Worm (Caenorhabditis elegans) whole organism, L4 larva: ENCODE measurements around the gene srx-41.
"Not testable (repeated sequence)": the region's sequence is repeated elsewhere in the genome, so short reads cannot be mapped to it uniquely, and the experiment has no call there.

ENCODE experiments used
- F44E2.7 ChIP-seq: fragments of 200-800 bp; sonication (Bioruptor generic); IDR thresholded peaks from 2 replicates; pipeline ENCODE4 v2.1.2; 2022; ENCODE audit warnings: missing genetic modification characterization, missing compliant biosample characterization
- T20F7.1 ChIP-seq: fragments of 200-800 bp; sonication (Bioruptor generic); optimal IDR thresholded peaks from 2 replicates; lab custom pipeline; 2018; ENCODE audit warnings: mild to moderate bottlenecking, missing genetic modification characterization, missing compliant biosample characterization
- Y5F2A.4 ChIP-seq: fragments of 200-800 bp; sonication (Bioruptor generic); optimal IDR thresholded peaks from 2 replicates; lab custom pipeline; 2018; ENCODE audit warnings: mild to moderate bottlenecking, missing genetic modification characterization, missing compliant biosample characterization
- aha-1 ChIP-seq: fragments of 150-350 bp; peaks from one replicate; lab custom pipeline; 2014; ENCODE audit warnings: missing biosample characterization, missing genetic modification characterization
- aly-2 ChIP-seq: sonication (generic microtip); optimal IDR thresholded peaks from 2 replicates; lab custom pipeline; 2018; ENCODE audit warnings: missing biosample characterization, missing genetic modification characterization
- ama-1 ChIP-seq: fragments of 150-350 bp; optimal IDR thresholded peaks from 2 replicates; lab custom pipeline; 2014; ENCODE audit warnings: inconsistent platforms, mixed read lengths
- arid-1 ChIP-seq: fragments of 200-800 bp; sonication (Bioruptor generic); conservative IDR thresholded peaks from 2 replicates; pipeline ENCODE4 v1.3.6; 2022; ENCODE audit warnings: missing genetic modification reagents, missing genetic modification characterization, missing compliant biosample characterization
- attf-4 ChIP-seq: sonication (generic microtip); optimal IDR thresholded peaks from 3 replicates; lab custom pipeline; 2017; ENCODE audit warnings: missing biosample characterization, missing genetic modification characterization
- ceh-20 ChIP-seq: fragments of 200-800 bp; sonication (Bioruptor generic); IDR thresholded peaks from 2 replicates; pipeline ENCODE4 v1.3.6; 2022; ENCODE audit warnings: missing genetic modification reagents, missing genetic modification characterization, missing compliant biosample characterization
- ceh-82 ChIP-seq: sonication (generic microtip); optimal IDR thresholded peaks from 2 replicates; lab custom pipeline; 2017; ENCODE audit warnings: missing biosample characterization, missing genetic modification characterization
- cey-2 ChIP-seq: sonication (generic microtip); optimal IDR thresholded peaks from 3 replicates; lab custom pipeline; 2017; ENCODE audit warnings: missing genetic modification characterization, mild to moderate bottlenecking, missing compliant biosample characterization, antibody characterized with exemption, borderline replicate concordance; ENCODE audit not compliant: insufficient read depth
- daf-12 ChIP-seq: fragments of 150-350 bp; optimal IDR thresholded peaks from 2 replicates; lab custom pipeline; 2014; ENCODE audit warnings: missing biosample characterization, missing genetic modification reagents, missing genetic modification characterization
- dmd-6 ChIP-seq: fragments of 200-800 bp; sonication (Bioruptor generic); IDR thresholded peaks from 2 replicates; pipeline ENCODE4 v1.3.6; 2022; ENCODE audit warnings: missing genetic modification reagents, missing genetic modification characterization, missing compliant biosample characterization
- dve-1 ChIP-seq: sonication (generic microtip); optimal IDR thresholded peaks from 2 replicates; lab custom pipeline; 2017; ENCODE audit warnings: antibody characterized with exemption, mild to moderate bottlenecking, missing genetic modification characterization, missing compliant biosample characterization; ENCODE audit not compliant: insufficient read depth
- fkh-10 ChIP-seq: fragments of 150-350 bp; optimal IDR thresholded peaks from 2 replicates; lab custom pipeline; 2014; ENCODE audit warnings: missing biosample characterization, missing genetic modification reagents, missing genetic modification characterization
- hmg-1.1 ChIP-seq: fragments of 200-800 bp; sonication (Bioruptor generic); IDR thresholded peaks from 2 replicates; pipeline ENCODE4 v1.3.6; 2022; ENCODE audit warnings: missing genetic modification reagents, missing genetic modification characterization, missing compliant biosample characterization
- jun-1 ChIP-seq: fragments of 150-350 bp; optimal IDR thresholded peaks from 2 replicates; lab custom pipeline; 2014; ENCODE audit warnings: missing biosample characterization, missing genetic modification reagents, missing genetic modification characterization
- lin-13 ChIP-seq: fragments of 150-350 bp; optimal IDR thresholded peaks from 2 replicates; lab custom pipeline; 2014; ENCODE audit warnings: missing biosample characterization, missing genetic modification reagents, missing genetic modification characterization
- lin-15B ChIP-seq: fragments of 150-350 bp; sonication (generic microtip); optimal IDR thresholded peaks from 3 replicates; lab custom pipeline; 2014; ENCODE audit warnings: missing biosample characterization, missing genetic modification characterization
- lin-39 ChIP-seq: fragments of 150-350 bp; optimal IDR thresholded peaks from 2 replicates; lab custom pipeline; 2014; ENCODE audit warnings: missing biosample characterization, missing genetic modification reagents, missing genetic modification characterization
- lir-3 ChIP-seq: sonication (generic microtip); optimal IDR thresholded peaks from 2 replicates; lab custom pipeline; 2016; ENCODE audit warnings: mild to moderate bottlenecking, missing genetic modification characterization, missing compliant biosample characterization
- mdl-1 ChIP-seq, 2 experiments: fragments of 150-350 bp in 1 of 2; sonication (generic microtip) in 1 of 2; optimal IDR thresholded peaks; 2 replicates each; lab custom pipeline; 2014 to 2017; ENCODE audit warnings: missing biosample characterization in 2 of 2, missing genetic modification characterization in 2 of 2
- mep-1 ChIP-seq: fragments of 150-350 bp; sonication (generic microtip); optimal IDR thresholded peaks from 3 replicates; lab custom pipeline; 2014; ENCODE audit warnings: missing biosample characterization, missing genetic modification characterization
- mxl-2 ChIP-seq: fragments of 200-800 bp; sonication (Bioruptor generic); conservative IDR thresholded peaks from 2 replicates; pipeline ENCODE4 v1.3.6; 2022; ENCODE audit warnings: missing genetic modification reagents, missing genetic modification characterization, missing compliant biosample characterization
- mxl-3 ChIP-seq: fragments of 200-800 bp; sonication (Bioruptor generic); optimal IDR thresholded peaks from 2 replicates; lab custom pipeline; 2018; ENCODE audit warnings: mild to moderate bottlenecking, missing genetic modification characterization, missing compliant biosample characterization
- nhr-10 ChIP-seq: fragments of 150-350 bp; optimal IDR thresholded peaks from 2 replicates; lab custom pipeline; 2014; ENCODE audit warnings: missing biosample characterization, missing genetic modification characterization
- nhr-28 ChIP-seq: fragments of 150-350 bp; optimal IDR thresholded peaks from 2 replicates; lab custom pipeline; 2014; ENCODE audit warnings: missing biosample characterization, missing genetic modification characterization
- nhr-41 ChIP-seq: fragments of 200-800 bp; sonication (Bioruptor generic); IDR thresholded peaks from 2 replicates; pipeline ENCODE4 v1.3.6; 2022; ENCODE audit warnings: missing genetic modification reagents, missing genetic modification characterization, missing compliant biosample characterization
- nhr-76 ChIP-seq: fragments of 150-350 bp; optimal IDR thresholded peaks from 2 replicates; lab custom pipeline; 2014; ENCODE audit warnings: missing biosample characterization, missing genetic modification characterization
- nhr-77 ChIP-seq: fragments of 150-350 bp; optimal IDR thresholded peaks from 2 replicates; lab custom pipeline; 2014; ENCODE audit warnings: missing biosample characterization, missing genetic modification characterization
- rbr-2 ChIP-seq: sonication (generic microtip); optimal IDR thresholded peaks from 2 replicates; lab custom pipeline; 2016; ENCODE audit warnings: missing genotype, missing genetic modification characterization, missing compliant biosample characterization
- set-16 ChIP-seq: fragments of 200-800 bp; sonication (Bioruptor generic); IDR thresholded peaks from 2 replicates; pipeline ENCODE4 v1.3.6; 2022; ENCODE audit warnings: missing genetic modification reagents, missing genetic modification characterization, missing compliant biosample characterization
- spr-1 ChIP-seq: sonication (generic microtip); optimal IDR thresholded peaks from 2 replicates; lab custom pipeline; 2016; ENCODE audit warnings: mild to moderate bottlenecking, missing genetic modification characterization, missing compliant biosample characterization
- spr-3 ChIP-seq: fragments of 200-800 bp; sonication (Bioruptor generic); optimal IDR thresholded peaks from 2 replicates; lab custom pipeline; 2018; ENCODE audit warnings: mild to moderate bottlenecking, missing genetic modification characterization, missing compliant biosample characterization
- zag-1 ChIP-seq: fragments of 150-350 bp; optimal IDR thresholded peaks from 2 replicates; lab custom pipeline; 2014; ENCODE audit warnings: missing biosample characterization, missing genetic modification characterization
- ztf-7 ChIP-seq: fragments of 150-350 bp; optimal IDR thresholded peaks from 2 replicates; lab custom pipeline; 2014; ENCODE audit warnings: missing biosample characterization, missing genetic modification characterization

srx-41 gene

DNA sequence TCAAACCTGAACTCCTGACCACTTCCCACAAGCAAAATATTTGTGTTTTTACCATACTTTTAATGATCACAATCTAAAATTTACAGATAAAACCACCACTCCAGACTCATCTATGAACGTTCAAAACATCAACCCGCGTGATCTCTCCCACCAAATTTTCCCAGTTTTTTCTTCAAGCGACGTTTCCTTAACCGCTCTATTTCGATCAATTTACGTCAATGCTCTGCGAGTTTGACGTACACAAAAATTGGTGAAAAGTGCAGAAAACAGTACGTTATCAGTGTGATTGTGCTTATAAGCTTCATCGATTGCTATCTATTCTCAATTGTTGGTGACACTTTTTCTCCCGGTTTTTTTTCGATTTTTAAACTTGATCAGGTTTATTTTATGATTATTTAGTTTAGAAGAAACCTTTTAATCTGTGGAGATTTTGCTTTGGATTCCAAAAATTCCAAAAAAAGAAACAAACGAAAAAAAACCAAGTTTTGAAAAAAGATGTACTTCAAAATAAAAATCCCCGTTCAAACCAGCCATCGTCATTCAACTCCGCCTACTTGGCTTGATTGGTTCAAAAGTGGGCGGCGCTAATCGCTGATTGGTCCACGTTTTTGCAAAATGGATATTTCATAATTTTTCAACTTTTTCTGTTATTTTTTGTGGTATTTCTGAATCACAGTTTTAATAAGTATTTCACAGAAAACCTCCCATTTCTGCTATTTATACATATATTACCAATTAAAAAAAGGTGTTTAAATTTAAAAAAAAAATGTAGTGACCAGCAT lies 4.5 kb downstream of the srx-41 start (continued):
- TF ChIP-seq lin-13 (GFP tag; lab: Kevin White, UChicago) (no peak), nhr-76 (tag; lab: Kevin White, UChicago) (no peak), Y5F2A.4 (GFP tag; lab: Kevin White, UChicago) (no peak), jun-1 (tag; lab: Kevin White, UChicago) (no peak), rbr-2 (tag; lab: Kevin White, UChicago) (no peak), daf-12 (tag; lab: Kevin White, UChicago) (no peak)

ce11 chrV:3631591-3631990 lies 5.4 kb downstream of the srx-41 start, which contains the start of gene F59B1.6:
Gene F59B1.6 (minus strand): TSS chrV:3631691.
- TF ChIP-seq set-16 (GFP tag; lab: Robert Waterston, UW) = no peak
- TF ChIP-seq mep-1 (tag; lab: Kevin White, UChicago) = no peak
- TF ChIP-seq nhr-41 (GFP tag; lab: Robert Waterston, UW) = no peak
- TF ChIP-seq zag-1 (tag; lab: Kevin White, UChicago) = no peak
- TF ChIP-seq aha-1 (tag; lab: Kevin White, UChicago) = no peak
- no peak for TF ChIP-seq nhr-10 (tag; lab: Kevin White, UChicago)

DNA sequence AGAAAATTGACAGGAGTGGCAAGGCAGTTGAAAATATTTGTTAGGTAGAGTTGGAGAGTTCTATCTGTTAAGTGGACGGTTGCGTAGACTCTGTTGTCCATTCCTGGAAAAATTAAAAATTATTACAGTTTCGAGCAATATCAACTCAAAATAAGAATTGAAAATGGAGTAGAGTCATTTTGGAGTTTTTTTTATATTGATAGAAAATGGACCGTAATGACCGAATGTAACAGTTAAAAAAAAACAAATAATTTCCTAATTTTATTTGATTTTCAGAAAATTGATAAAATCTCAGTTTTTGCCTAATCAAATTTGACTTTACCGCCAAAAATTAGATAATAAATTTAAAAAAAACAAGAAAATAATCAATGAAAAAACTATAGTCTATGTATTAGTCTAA lies 10.0 kb downstream of the srx-41 start, which contains the start of gene F59B1.4:
Gene F59B1.4 (minus strand): TSS at position 101 of the 400 bp plus-strand sequence.
- no peak for TF ChIP-seq mdl-1 (tag; optimal IDR thresholded peaks at IDR 0.05; lab: Kevin White, UChicago)
- no peak for TF ChIP-seq fkh-10
- no peak for TF ChIP-seq ceh-82 (tag; lab: Kevin White, UChicago)
- TF ChIP-seq spr-3 (GFP tag; lab: Kevin White, UChicago) = no peak
- no peak for TF ChIP-seq ztf-7 (tag; lab: Kevin White, UChicago)
- no peak for TF ChIP-seq attf-4 (tag; lab: Kevin White, UChicago)
- no peak for TF ChIP-seq set-16 (GFP tag; lab: Robert Waterston, UW)
- TF ChIP-seq mxl-2 (GFP tag; lab: Robert Waterston, UW) = no peak
- no peak for TF ChIP-seq aly-2 (tag; lab: Kevin White, UChicago)
- no peak for TF ChIP-seq hmg-1.1 (GFP tag; lab: Robert Waterston, UW)
- TF ChIP-seq nhr-77 (tag; lab: Kevin White, UChicago) = no peak
- no peak for TF ChIP-seq dve-1
- TF ChIP-seq lin-15B = no peak
- TF ChIP-seq cey-2 (tag; lab: Kevin White, UChicago) = no peak
- no peak for TF ChIP-seq F44E2.7 (GFP tag; lab: Robert Waterston, UW)
- no peak for TF ChIP-seq ama-1 (lab: Kevin White, UChicago)
- no peak for TF ChIP-seq arid-1
- no peak for TF ChIP-seq spr-1 (tag; lab: Kevin White, UChicago)

ce11 chrV:3620608-3621007 lies 16.4 kb downstream of the srx-41 start, which contains the start of gene srx-93:
Gene srx-93 (minus strand): TSS chrV:3620708.
- TF ChIP-seq jun-1, lir-3, lin-39 (tag; lab: Kevin White, UChicago): not testable (repeated sequence)

DNA sequence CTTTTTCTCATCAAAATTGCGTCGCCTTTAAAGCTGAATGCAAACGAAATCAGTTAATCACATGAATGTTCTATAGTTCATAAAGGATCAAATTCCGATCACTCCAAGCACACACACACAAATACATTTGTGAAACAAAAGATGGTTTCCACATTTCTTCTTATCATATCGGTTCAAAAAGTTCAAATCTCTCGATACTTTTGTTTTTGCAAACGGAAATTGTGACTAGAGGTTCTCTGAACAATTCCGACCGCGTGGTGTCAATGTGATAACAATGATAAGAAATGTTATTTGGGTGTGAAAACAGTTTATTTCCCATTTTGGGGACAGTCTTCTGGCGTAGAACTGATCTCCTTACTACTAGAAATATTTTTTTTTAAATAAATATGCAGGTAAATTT lies 20.1 kb downstream of the srx-41 start:
- TF ChIP-seq T20F7.1 (no peak), mxl-3 (GFP tag; lab: Kevin White, UChicago) (peak; percentile 33), dmd-6 (GFP tag; lab: Robert Waterston, UW) (0 out of 2 replicates have a peak, but pooled peaks have one; percentile 17), ceh-20 (GFP tag; lab: Robert Waterston, UW) (no peak), nhr-28 (peak; percentile 93), mdl-1 (tag; optimal IDR thresholded peaks at IDR 0.05; lab: Kevin White, UChicago) (peak in 1 of 2 experiments; percentile 46)
- TF ChIP-seq, all 104 proteins: peak for 4
